Worm (Caenorhabditis elegans) whole organism, young adult: ENCODE data around the gene F15D4.6.

ENCODE experiments used
- B0261.1 ChIP-seq: sonication (generic microtip); optimal IDR thresholded peaks from 2 replicates; lab custom pipeline; 2016; ENCODE audit warnings: mild to moderate bottlenecking, missing genetic modification characterization, moderate library complexity, missing compliant biosample characterization
- B0336.3 ChIP-seq: fragments of 200-800 bp; sonication (Bioruptor generic); IDR thresholded peaks from 2 replicates; pipeline ENCODE4 v1.3.6; 2022; ENCODE audit warnings: missing genetic modification characterization, missing compliant biosample characterization
- D2030.7 ChIP-seq: fragments of 200-800 bp; sonication (Bioruptor generic); IDR thresholded peaks from 2 replicates; pipeline ENCODE4 v1.3.6; 2022; ENCODE audit warnings: missing genetic modification reagents, missing genetic modification characterization, missing compliant biosample characterization
- F37B4.10 ChIP-seq: fragments of 200-800 bp; sonication (Bioruptor generic); IDR thresholded peaks from 2 replicates; pipeline ENCODE4 v1.3.6; 2022; ENCODE audit warnings: missing genetic modification characterization, missing compliant biosample characterization
- F39B2.1 ChIP-seq: fragments of 200-800 bp; sonication (Bioruptor generic); IDR thresholded peaks from 2 replicates; pipeline ENCODE4 v1.3.6; 2022; ENCODE audit warnings: missing genetic modification reagents, missing genetic modification characterization, missing compliant biosample characterization
- F49E8.2 ChIP-seq: sonication (generic microtip); optimal IDR thresholded peaks from 3 replicates; lab custom pipeline; 2017; ENCODE audit warnings: missing genetic modification characterization, mild to moderate bottlenecking, missing compliant biosample characterization, antibody characterized with exemption, moderate library complexity; ENCODE audit not compliant: insufficient read depth
- K11D2.4 ChIP-seq: fragments of 200-800 bp; sonication (Bioruptor generic); IDR thresholded peaks from 2 replicates; pipeline ENCODE4 v1.3.6; 2022; ENCODE audit warnings: missing genetic modification reagents, missing genetic modification characterization, missing compliant biosample characterization
- K12H6.12 ChIP-seq: fragments of 200-800 bp; sonication (Bioruptor generic); optimal IDR thresholded peaks from 2 replicates; lab custom pipeline; 2018; ENCODE audit warnings: mild to moderate bottlenecking, missing genetic modification characterization, missing compliant biosample characterization
- Y53F4B.3 ChIP-seq: fragments of 200-800 bp; sonication (Bioruptor generic); IDR thresholded peaks from 2 replicates; pipeline ENCODE4 v1.3.6; 2022; ENCODE audit warnings: missing genetic modification reagents, missing genetic modification characterization, missing compliant biosample characterization
- Y67H2A.10 ChIP-seq: fragments of 200-800 bp; sonication (Bioruptor generic); conservative IDR thresholded peaks from 2 replicates; pipeline ENCODE4 v1.3.6; 2022; ENCODE audit warnings: missing genetic modification reagents, missing genetic modification characterization, missing compliant biosample characterization
- Y79H2A.3 ChIP-seq: fragments of 200-800 bp; sonication (Bioruptor generic); conservative IDR thresholded peaks from 2 replicates; pipeline ENCODE4 v1.3.6; 2022; ENCODE audit warnings: missing genetic modification reagents, missing genetic modification characterization, missing compliant biosample characterization
- ama-1 ChIP-seq, 3 experiments: fragments of 150-350 bp in 1 of 3; sonication (generic microtip) in 2 of 3; optimal IDR thresholded peaks; 2 replicates each; lab custom pipeline; 2014 to 2018; ENCODE audit warnings: missing biosample characterization in 2 of 3, missing genetic modification characterization in 2 of 3, missing genetic modification reagents in 2 of 3
- attf-3 ChIP-seq: fragments of 200-800 bp; sonication (Bioruptor generic); conservative IDR thresholded peaks from 2 replicates; pipeline ENCODE4 v1.3.6; 2022; ENCODE audit warnings: missing genetic modification reagents, missing genetic modification characterization, missing compliant biosample characterization
- bed-1 ChIP-seq: fragments of 200-800 bp; sonication (Bioruptor generic); IDR thresholded peaks from 2 replicates; pipeline ENCODE4 v1.3.6; 2022; ENCODE audit warnings: missing genetic modification reagents, missing genetic modification characterization, missing compliant biosample characterization
- ceh-58 ChIP-seq: fragments of 200-800 bp; sonication (Bioruptor generic); IDR thresholded peaks from 2 replicates; pipeline ENCODE4 v1.3.6; 2022; ENCODE audit warnings: missing genetic modification characterization, missing compliant biosample characterization
- ceh-79 ChIP-seq: sonication (generic microtip); optimal IDR thresholded peaks from 2 replicates; lab custom pipeline; 2017; ENCODE audit warnings: mild to moderate bottlenecking, missing genetic modification characterization, missing compliant biosample characterization
- die-1 ChIP-seq: sonication (generic microtip); optimal IDR thresholded peaks from 2 replicates; lab custom pipeline; 2016; ENCODE audit warnings: missing genotype, mild to moderate bottlenecking, missing genetic modification characterization, missing compliant biosample characterization
- dpff-1 ChIP-seq: sonication (generic microtip); optimal IDR thresholded peaks from 2 replicates; lab custom pipeline; 2017; ENCODE audit warnings: mild to moderate bottlenecking, missing genetic modification characterization, missing compliant biosample characterization
- dpl-1 ChIP-seq: fragments of 150-350 bp; optimal IDR thresholded peaks from 2 replicates; lab custom pipeline; 2014; ENCODE audit warnings: missing biosample characterization, missing genetic modification reagents, missing genetic modification characterization
- efl-1 ChIP-seq: fragments of 150-350 bp; optimal IDR thresholded peaks from 2 replicates; lab custom pipeline; 2014; ENCODE audit warnings: missing biosample characterization, missing genetic modification reagents, missing genetic modification characterization
- egl-44 ChIP-seq: fragments of 200-800 bp; sonication (Bioruptor generic); IDR thresholded peaks from 2 replicates; pipeline ENCODE4 v1.3.6; 2022; ENCODE audit warnings: missing genetic modification reagents, missing genetic modification characterization, missing compliant biosample characterization
- egrh-3 ChIP-seq: fragments of 200-800 bp; sonication (Bioruptor generic); IDR thresholded peaks from 2 replicates; pipeline ENCODE4 v1.3.6; 2022; ENCODE audit warnings: missing genetic modification reagents, missing genetic modification characterization, missing compliant biosample characterization
- gei-17 ChIP-seq: fragments of 200-800 bp; sonication (Bioruptor generic); optimal IDR thresholded peaks from 2 replicates; lab custom pipeline; 2018; ENCODE audit warnings: mild to moderate bottlenecking, missing genetic modification characterization, missing compliant biosample characterization
- him-1 ChIP-seq: sonication (generic microtip); optimal IDR thresholded peaks from 2 replicates; lab custom pipeline; 2016; ENCODE audit warnings: missing genotype, missing genetic modification reagents, missing genetic modification characterization, missing compliant biosample characterization
- hmg-20 ChIP-seq: fragments of 200-800 bp; sonication (Bioruptor generic); IDR thresholded peaks from 2 replicates; pipeline ENCODE4 v1.3.6; 2022; ENCODE audit warnings: missing genetic modification reagents, missing genetic modification characterization, missing compliant biosample characterization
- hrde-1 ChIP-seq: sonication (generic microtip); optimal IDR thresholded peaks from 2 replicates; lab custom pipeline; 2016; ENCODE audit warnings: missing genetic modification characterization, mild to moderate bottlenecking, missing compliant biosample characterization, moderate library complexity, missing genotype, missing genetic modification reagents, borderline replicate concordance
- lag-1 ChIP-seq: fragments of 200-800 bp; sonication (Bioruptor generic); IDR thresholded peaks from 2 replicates; pipeline ENCODE4 v1.3.6; 2022; ENCODE audit warnings: missing genetic modification reagents, missing genetic modification characterization, missing compliant biosample characterization
- let-607 ChIP-seq, 2 experiments: fragments of 200-800 bp in 1 of 2; sonication (Bioruptor generic) in 1 of 2; sonication (generic microtip) in 1 of 2; optimal IDR thresholded peaks; 2 replicates each; lab custom pipeline; 2016 to 2018; ENCODE audit warnings: mild to moderate bottlenecking in 2 of 2, missing compliant biosample characterization in 2 of 2, missing genetic modification characterization in 2 of 2, moderate library complexity in 2 of 2, missing genotype in 1 of 2
- lir-1 ChIP-seq: fragments of 200-800 bp; sonication (Bioruptor generic); conservative IDR thresholded peaks from 2 replicates; pipeline ENCODE4 v1.3.6; 2022; ENCODE audit warnings: missing genetic modification reagents, missing genetic modification characterization, missing compliant biosample characterization
- lsy-27 ChIP-seq: sonication (generic microtip); optimal IDR thresholded peaks from 2 replicates; lab custom pipeline; 2017; ENCODE audit warnings: missing genetic modification characterization, mild to moderate bottlenecking, missing compliant biosample characterization, antibody characterized with exemption, missing genotype, borderline replicate concordance; ENCODE audit not compliant: insufficient read depth
- madf-10 ChIP-seq: sonication (generic microtip); optimal IDR thresholded peaks from 2 replicates; lab custom pipeline; 2016; ENCODE audit warnings: mild to moderate bottlenecking, missing genetic modification characterization, missing compliant biosample characterization
- madf-3 ChIP-seq: fragments of 200-800 bp; sonication (Bioruptor generic); IDR thresholded peaks from 2 replicates; pipeline ENCODE4 v1.3.6; 2022; ENCODE audit warnings: missing genetic modification reagents, missing genetic modification characterization, missing compliant biosample characterization
- madf-6 ChIP-seq: fragments of 200-800 bp; sonication (Bioruptor generic); IDR thresholded peaks from 2 replicates; pipeline ENCODE4 v1.3.6; 2022; ENCODE audit warnings: missing genetic modification reagents, missing genetic modification characterization, missing compliant biosample characterization
- mcd-1 ChIP-seq: fragments of 200-800 bp; sonication (Bioruptor generic); IDR thresholded peaks from 2 replicates; pipeline ENCODE4 v1.3.6; 2022; ENCODE audit warnings: missing genetic modification reagents, missing genetic modification characterization, missing compliant biosample characterization
- nhr-120 ChIP-seq: fragments of 200-800 bp; sonication (Bioruptor generic); IDR thresholded peaks from 2 replicates; pipeline ENCODE4 v1.3.6; 2022; ENCODE audit warnings: missing genetic modification characterization, missing compliant biosample characterization
- nhr-179 ChIP-seq: sonication (generic microtip); optimal IDR thresholded peaks from 2 replicates; lab custom pipeline; 2016; ENCODE audit warnings: mild to moderate bottlenecking, missing genetic modification characterization, missing compliant biosample characterization
- nhr-80 ChIP-seq: sonication (generic microtip); optimal IDR thresholded peaks from 2 replicates; lab custom pipeline; 2016; ENCODE audit warnings: missing genetic modification characterization, missing compliant biosample characterization
- pha-4 ChIP-seq: fragments of 150-350 bp; sonication (generic microtip); optimal IDR thresholded peaks from 2 replicates; lab custom pipeline; 2014; ENCODE audit warnings: missing biosample characterization, missing genetic modification reagents, missing genetic modification characterization
- rec-8 ChIP-seq, 2 experiments: sonication (generic microtip); optimal IDR thresholded peaks; 2 replicates each; lab custom pipeline; 2016; ENCODE audit warnings: mild to moderate bottlenecking in 2 of 2, missing genetic modification characterization in 2 of 2, missing genetic modification reagents in 2 of 2, missing genotype in 2 of 2, missing biosample characterization in 1 of 2, missing compliant biosample characterization in 1 of 2, moderate library complexity in 1 of 2
- snpc-1.1 ChIP-seq: sonication (generic microtip); optimal IDR thresholded peaks from 2 replicates; lab custom pipeline; 2017; ENCODE audit warnings: missing genetic modification characterization, mild to moderate bottlenecking, missing compliant biosample characterization, antibody characterized with exemption, moderate library complexity, missing genotype, missing genetic modification reagents; ENCODE audit not compliant: insufficient read depth
- somi-1 ChIP-seq: fragments of 200-800 bp; sonication (Bioruptor generic); optimal IDR thresholded peaks from 2 replicates; lab custom pipeline; 2018; ENCODE audit warnings: mild to moderate bottlenecking, missing genetic modification characterization, missing compliant biosample characterization
- unc-62 ChIP-seq: fragments of 150-350 bp; optimal IDR thresholded peaks from 2 replicates; lab custom pipeline; 2014; ENCODE audit warnings: missing biosample characterization, missing genetic modification reagents, missing genetic modification characterization
- zfh-2 ChIP-seq: fragments of 200-800 bp; sonication (Bioruptor generic); conservative IDR thresholded peaks from 2 replicates; pipeline ENCODE4 v1.3.6; 2022; ENCODE audit warnings: missing genetic modification reagents, missing genetic modification characterization, missing compliant biosample characterization
- zim-3 ChIP-seq: sonication (generic microtip); optimal IDR thresholded peaks from 2 replicates; lab custom pipeline; 2017; ENCODE audit warnings: mild to moderate bottlenecking, missing genetic modification characterization, moderate library complexity, missing compliant biosample characterization
- ztf-18 ChIP-seq: sonication (generic microtip); optimal IDR thresholded peaks from 2 replicates; lab custom pipeline; 2016; ENCODE audit warnings: missing genotype, mild to moderate bottlenecking, missing genetic modification characterization, missing compliant biosample characterization
- ztf-25 ChIP-seq: fragments of 200-800 bp; sonication (Bioruptor generic); IDR thresholded peaks from 2 replicates; pipeline ENCODE4 v1.3.6; 2022; ENCODE audit warnings: missing genetic modification reagents, missing genetic modification characterization, missing compliant biosample characterization
- ztf-28 ChIP-seq: fragments of 200-800 bp; sonication (Bioruptor generic); IDR thresholded peaks from 2 replicates; pipeline ENCODE4 v1.3.6; 2022; ENCODE audit warnings: missing genetic modification reagents, missing genetic modification characterization, missing compliant biosample characterization

Gene F15D4.6

DNA sequence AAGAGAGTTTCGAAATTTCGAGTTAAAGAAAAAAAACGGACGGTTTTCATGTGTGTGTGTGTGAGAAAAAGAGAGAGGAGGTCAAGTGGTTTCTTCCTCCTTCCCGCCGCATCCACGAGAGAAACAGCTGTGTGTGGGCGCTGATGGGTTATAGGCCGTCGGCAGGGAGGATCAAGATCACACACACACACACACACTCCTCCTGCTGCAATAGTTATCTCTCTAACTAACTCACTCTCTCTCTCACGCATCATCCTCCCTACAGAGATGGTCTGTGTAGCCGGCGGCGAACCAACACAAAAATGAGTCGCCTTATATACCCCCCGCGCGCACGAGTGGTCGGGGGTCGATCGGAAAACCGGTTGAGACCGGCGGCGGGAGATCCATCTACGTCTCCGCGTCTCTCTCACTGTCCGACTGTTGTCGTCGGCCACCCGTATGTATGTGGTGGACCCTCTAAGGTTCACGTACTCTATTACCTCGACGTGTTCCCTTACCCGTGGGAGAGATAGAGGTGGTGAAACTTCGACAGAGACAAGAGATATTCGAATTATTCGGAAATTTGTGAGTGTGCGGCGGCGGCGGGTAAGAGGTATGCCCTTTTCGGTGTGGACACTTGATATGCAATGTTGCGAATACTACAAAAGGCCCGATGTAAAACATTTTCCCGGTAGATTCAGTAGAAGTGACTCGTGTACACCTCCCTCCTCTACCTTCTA is 42.6 kb downstream of the F15D4.6 start (continued):
- no peak for TF ChIP-seq hmg-20
- TF ChIP-seq nhr-179 (tag; lab: Kevin White, UChicago) = no peak
- no peak for TF ChIP-seq nhr-80
- TF ChIP-seq ztf-25 (GFP tag; lab: Robert Waterston, UW) = no peak
- TF ChIP-seq F37B4.10 (GFP tag; lab: Robert Waterston, UW) = no peak
- TF ChIP-seq madf-10 (tag; lab: Kevin White, UChicago) = no peak
- TF ChIP-seq efl-1 (GFP tag; lab: Kevin White, UChicago) = no peak
- TF ChIP-seq gei-17 (GFP tag; lab: Kevin White, UChicago) = no peak
- no peak for TF ChIP-seq F39B2.1 (GFP tag; lab: Robert Waterston, UW)
- no peak for TF ChIP-seq let-607 (tag; optimal IDR thresholded peaks at IDR 0.05; lab: Kevin White, UChicago)
- no peak for TF ChIP-seq Y67H2A.10 (GFP tag; lab: Robert Waterston, UW)
- TF ChIP-seq B0261.1 = no peak
- no peak for TF ChIP-seq dpff-1
- TF ChIP-seq unc-62 = no peak
- TF ChIP-seq lir-1 (GFP tag; lab: Robert Waterston, UW) = no peak
- TF ChIP-seq madf-6 = no peak
- no peak for TF ChIP-seq D2030.7
- peak; percentile 46 for TF ChIP-seq mcd-1 (GFP tag; lab: Robert Waterston, UW)
- TF ChIP-seq lag-1 (GFP tag; lab: Robert Waterston, UW) = no peak
- no peak for TF ChIP-seq snpc-1.1 (tag; lab: Kevin White, UChicago)
- no peak for TF ChIP-seq ceh-58 (GFP tag; lab: Robert Waterston, UW)
- no peak for TF ChIP-seq hrde-1 (tag; lab: Kevin White, UChicago)
- no peak for TF ChIP-seq lsy-27 (tag; lab: Kevin White, UChicago)
- no peak for TF ChIP-seq pha-4 (tag; lab: Kevin White, UChicago)
- peak; percentile 87 for TF ChIP-seq zfh-2
- no peak for TF ChIP-seq egl-44 (GFP tag; lab: Robert Waterston, UW)
- no peak for TF ChIP-seq K11D2.4 (GFP tag; lab: Robert Waterston, UW)
- no peak for TF ChIP-seq madf-3 (GFP tag; lab: Robert Waterston, UW)
- TF ChIP-seq rec-8 (tag; optimal IDR thresholded peaks at IDR 0.05; lab: Kevin White, UChicago) = no peak
- no peak for TF ChIP-seq Y79H2A.3 (GFP tag; lab: Robert Waterston, UW)
- TF ChIP-seq ztf-28 = no peak
- TF ChIP-seq ceh-79 (tag; lab: Kevin White, UChicago) = no peak
- TF ChIP-seq dpl-1 (GFP tag; lab: Kevin White, UChicago) = no peak
- TF ChIP-seq B0336.3 = 0 out of 2 replicates have a peak, but pooled peaks have one; percentile 38
- TF ChIP-seq attf-3 (GFP tag; lab: Robert Waterston, UW) = no peak
- TF ChIP-seq K12H6.12 (tag; lab: Kevin White, UChicago) = peak; percentile 21
- TF ChIP-seq egrh-3 (GFP tag; lab: Robert Waterston, UW) = peak; percentile 50; the same call in 1 of the 2 replicates
- peak; percentile 86 for TF ChIP-seq ama-1 (optimal IDR thresholded peaks at IDR 0.05; lab: Kevin White, UChicago)
- no peak for TF ChIP-seq ama-1 (GFP tag; optimal IDR thresholded peaks at IDR 0.05; lab: Kevin White, UChicago)
- TF ChIP-seq him-1 = no peak
- peak; percentile 37 for TF ChIP-seq die-1 (tag; lab: Kevin White, UChicago)
- no peak for TF ChIP-seq bed-1 (GFP tag; lab: Robert Waterston, UW)
- no peak for TF ChIP-seq Y53F4B.3
- TF ChIP-seq zim-3 = no peak
- no peak for TF ChIP-seq F49E8.2 (tag; lab: Kevin White, UChicago)
- TF ChIP-seq ztf-18 (tag; lab: Kevin White, UChicago) = no peak
- TF ChIP-seq nhr-120 (GFP tag; lab: Robert Waterston, UW) = no peak
- no peak for TF ChIP-seq somi-1 (GFP tag; lab: Kevin White, UChicago)
